Fruit fly (Drosophila melanogaster) whole organism, larva: ENCODE data around the gene Coq4.

Experiments
- noc ChIP-seq: fragments of 200-800 bp; sonication (Bioruptor generic); optimal IDR thresholded peaks from 3 replicates; lab custom pipeline; 2019; ENCODE audit warnings: missing biosample characterization, mild to moderate bottlenecking, missing genetic modification characterization, moderate library complexity

Gene Coq4

DNA sequence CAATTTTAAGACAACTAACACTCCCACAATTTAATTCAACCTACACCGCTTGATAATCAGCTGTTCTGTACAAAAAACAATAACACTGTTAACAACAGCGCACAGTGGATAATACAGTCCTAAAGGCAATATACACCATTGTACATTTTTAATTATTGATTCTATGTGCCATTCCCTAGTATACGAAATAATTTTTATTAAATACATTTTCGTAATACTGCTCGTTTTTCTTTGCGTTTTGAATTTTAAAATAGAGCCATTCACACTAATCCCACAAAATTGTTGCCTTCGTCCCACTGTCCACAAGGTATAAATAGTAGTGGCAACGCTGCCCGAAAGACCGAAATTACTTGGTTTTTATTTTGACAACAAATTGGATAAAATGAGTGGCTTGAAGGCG is at the start of gene Coq4, which contains the start of gene CG32176:
TSS of gene Coq4 (minus strand) at position 67 of the 400 bp plus-strand sequence.
TSS of gene CG32176 (plus strand) at position 314 of the 400 bp plus-strand sequence.
- TF ChIP-seq noc (tag; lab: Kevin White, UChicago), result peak; percentile 94

DNA sequence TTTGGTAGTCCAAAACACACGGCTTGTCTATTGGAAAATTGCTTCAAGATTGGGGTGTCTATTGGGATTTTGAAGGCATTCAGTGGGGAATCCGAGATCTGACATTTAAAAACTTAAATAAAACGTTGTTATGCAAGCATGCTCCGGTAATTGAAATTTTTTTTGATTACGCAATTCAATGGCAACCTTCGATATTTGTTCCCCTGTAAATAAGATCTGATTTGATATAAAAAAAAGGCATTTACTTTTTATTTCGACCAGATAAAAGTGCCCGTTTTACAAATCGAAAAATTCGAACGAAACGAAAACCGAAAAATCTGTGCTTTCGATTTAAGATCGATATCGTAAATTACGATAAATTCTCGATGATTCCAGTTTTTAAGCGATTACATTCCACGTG is 45.4 kb upstream of the Coq4 start, which contains the start of the genes CG13733 and qjt:
TSS of gene CG13733 (minus strand) at position 101 of the 400 bp plus-strand sequence.
TSS of gene qjt (plus strand) at position 271 of the 400 bp plus-strand sequence.
- TF ChIP-seq noc (tag; lab: Kevin White, UChicago), result no peak

DNA sequence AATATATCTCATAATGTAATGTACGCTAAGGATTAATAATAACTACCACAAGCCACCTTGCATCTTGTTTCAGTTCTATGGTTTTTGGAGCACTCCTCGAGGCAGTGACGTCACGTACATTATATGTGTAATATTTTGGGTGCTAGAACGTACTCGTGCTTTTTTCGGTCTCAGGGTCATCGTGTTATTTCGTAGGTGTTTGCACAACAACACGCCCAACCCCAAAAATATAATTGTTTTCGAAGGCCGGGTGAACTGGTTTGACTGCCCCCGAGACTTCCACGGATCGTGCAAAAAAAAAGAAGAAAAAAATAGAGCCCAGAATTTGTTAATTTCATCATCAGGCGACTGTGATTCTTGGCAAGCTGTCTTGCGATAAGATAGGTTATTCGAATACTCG is 43.1 kb upstream of the Coq4 start:
- TF ChIP-seq noc (tag; lab: Kevin White, UChicago), result no peak

DNA sequence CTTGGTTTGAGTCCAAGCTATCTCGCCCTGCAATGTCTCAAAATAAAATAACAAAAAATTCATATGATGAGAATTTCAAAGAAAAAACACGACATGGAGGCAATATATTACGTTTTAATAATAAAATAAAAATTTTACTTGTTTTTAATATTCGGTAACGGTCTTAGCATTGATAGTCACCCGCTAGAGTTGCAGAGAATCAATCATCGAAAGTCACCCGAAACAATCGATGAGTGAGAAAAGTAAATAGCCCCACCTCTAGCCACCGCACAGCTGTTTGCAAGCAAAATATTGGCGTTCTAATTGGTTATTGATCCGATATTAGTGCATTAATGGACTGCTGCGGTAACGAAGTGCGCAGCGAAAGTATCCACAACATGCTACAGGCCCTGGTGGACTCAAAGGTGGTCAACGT is 42.6 kb upstream of the Coq4 start, which contains the start of gene CG34250:
TSS of gene CG34250 (plus strand) at position 244 of the 415 bp plus-strand sequence.
- TF ChIP-seq noc (tag; lab: Kevin White, UChicago), result peak; percentile 59

DNA sequence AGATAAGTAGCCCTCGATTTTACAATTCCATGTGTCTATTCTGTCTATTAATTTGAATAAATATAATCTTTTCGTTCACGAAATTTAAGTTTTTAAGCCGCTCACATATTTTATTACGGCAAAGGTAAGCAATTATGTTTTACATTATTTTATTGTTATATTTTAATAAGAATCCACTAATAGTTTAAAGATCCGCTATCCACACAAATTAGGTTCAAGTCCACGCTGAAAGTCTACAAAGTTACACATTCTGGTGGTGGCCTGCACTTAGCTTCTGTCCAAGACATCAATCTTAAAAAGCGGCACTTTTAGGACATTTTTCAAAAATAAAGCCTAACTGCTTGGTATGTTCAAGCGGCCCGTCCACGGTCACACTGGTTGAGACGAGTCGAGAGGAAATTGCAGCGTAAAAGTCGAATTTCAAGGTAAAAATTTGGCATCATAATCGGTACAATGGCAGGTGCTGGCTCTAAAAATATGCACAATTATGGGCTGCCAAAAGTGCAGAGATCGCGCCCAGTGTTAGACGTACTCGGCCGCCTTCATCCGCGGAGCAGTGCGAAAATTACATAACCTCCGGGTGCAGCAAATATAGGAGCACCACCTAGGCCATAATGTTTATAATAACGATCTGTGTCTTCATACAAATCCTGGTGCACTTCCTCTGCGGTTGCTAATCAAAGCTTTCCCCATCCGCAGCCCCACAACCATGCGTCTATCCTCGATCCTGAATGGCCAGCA is 41.5 kb upstream of the Coq4 start, which contains the start of the genes UQCR-Q and CG46525:
TSS of gene UQCR-Q (plus strand) at position 51 of the 741 bp plus-strand sequence.
TSS of gene CG46525 (plus strand) at position 510 of the 741 bp plus-strand sequence.
- no peak for TF ChIP-seq noc (tag; lab: Kevin White, UChicago)

DNA sequence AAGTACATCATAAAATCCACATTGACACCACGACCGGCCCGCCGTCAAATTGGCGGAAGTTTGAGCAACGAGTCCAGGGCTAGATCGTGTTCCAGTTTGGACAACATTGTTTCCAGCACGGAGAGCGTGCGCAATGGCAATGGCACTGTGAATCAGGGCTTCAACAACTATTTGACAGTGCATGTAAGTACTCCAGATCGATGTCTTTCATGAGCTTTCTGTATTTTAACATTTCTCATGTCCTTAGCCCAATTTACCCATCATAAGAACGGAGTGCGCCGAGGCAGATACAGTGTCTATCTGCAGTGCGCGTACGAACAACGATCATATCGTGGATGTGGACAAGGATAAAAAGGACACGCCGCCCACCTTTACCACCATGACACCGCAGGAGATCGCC is 40.5 kb upstream of the Coq4 start:
- no peak for TF ChIP-seq noc (tag; lab: Kevin White, UChicago)

DNA sequence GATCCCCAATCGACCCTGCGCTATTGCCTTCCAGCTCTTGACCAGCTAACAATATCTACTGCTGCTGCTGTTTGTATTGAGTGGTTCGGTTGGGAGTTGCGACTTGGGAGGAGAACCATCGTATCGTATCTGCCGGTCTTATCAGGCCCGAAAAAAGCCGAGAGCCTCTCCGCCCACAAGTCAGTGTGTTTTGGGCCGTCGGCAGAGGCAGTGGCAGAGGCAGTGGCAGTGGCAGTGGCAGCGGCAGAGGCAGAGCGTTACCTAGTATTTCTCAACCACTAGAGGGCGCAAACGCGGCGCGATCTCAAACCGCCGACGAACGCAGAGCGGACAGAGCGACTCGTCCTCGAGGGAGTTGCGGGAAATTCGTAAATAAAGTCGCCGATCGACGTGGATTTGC is 36.7 kb upstream of the Coq4 start, which contains the start of gene SecCl:
TSS of gene SecCl (plus strand) at position 18 of the 400 bp plus-strand sequence.
- TF ChIP-seq noc (tag; lab: Kevin White, UChicago), result no peak

DNA sequence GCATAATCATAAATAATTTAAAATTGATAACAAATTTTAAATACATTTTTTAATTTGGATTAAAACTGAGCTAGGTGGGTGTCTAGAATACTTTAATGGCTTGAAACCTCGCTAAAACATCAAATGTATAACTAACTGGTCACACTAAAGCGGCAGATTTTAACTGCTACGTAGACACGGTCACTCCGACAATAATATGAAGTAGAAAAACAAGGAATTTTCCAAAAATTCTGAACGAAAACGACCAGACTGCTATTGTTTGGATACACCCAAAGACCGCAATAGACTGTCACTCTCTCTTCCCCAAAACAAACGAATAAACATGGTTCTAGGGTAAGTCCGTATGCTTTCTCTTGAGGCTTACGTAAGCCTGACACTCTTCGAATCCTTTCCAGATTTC is 32.4 kb upstream of the Coq4 start, which contains the start of gene QIL1:
TSS of gene QIL1 (plus strand) at position 142 of the 400 bp plus-strand sequence.
- peak; percentile 23 for TF ChIP-seq noc (tag; lab: Kevin White, UChicago)

DNA sequence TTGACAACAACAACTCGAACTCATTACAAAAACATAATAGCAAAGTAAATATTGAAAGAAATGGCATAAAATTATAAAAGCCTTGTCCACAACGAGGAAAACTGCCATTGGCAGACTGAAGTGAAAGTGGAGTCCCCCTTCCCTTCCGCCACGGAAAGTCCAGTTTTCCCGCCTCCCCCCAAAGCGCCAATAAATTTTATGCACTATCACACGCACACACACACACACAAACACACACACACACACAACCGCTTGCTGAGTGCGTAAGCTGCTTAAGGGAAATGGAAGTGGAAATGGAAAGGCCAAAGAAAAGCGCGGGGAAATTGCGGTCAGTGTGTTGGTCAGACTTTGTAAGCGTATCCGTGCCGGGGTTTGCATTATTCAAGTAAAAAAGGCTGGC is 29.1 kb upstream of the Coq4 start:
- TF ChIP-seq noc (tag; lab: Kevin White, UChicago), result no peak

DNA sequence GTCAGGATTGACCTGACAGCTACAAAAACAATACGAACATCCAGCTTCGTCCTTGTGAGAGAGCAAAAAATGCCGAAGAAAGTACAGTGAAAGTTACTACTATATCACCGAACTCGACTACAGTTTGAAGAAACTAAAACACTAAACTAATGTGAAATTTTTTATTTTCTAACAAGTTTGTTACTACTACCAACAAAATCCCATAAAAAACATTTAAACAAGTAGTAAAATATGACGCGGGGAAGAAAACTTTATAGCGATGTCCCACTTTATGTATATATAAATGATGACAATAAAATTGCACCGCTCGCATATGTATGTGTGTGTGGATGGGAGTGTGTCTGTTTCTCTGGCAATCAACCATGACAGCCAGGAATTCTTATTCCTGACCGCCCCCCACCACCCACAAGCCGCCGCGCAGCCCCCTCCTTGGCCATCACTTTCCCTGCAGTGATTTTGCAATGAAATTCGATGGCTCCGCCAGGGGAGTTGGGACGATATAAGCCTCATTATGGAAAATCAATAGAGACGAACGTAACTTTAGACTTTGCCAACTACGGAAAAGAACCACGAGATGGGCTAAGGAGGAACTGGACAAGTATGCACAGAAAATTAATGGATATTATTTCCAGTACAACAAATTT is 28.1 kb upstream of the Coq4 start:
- TF ChIP-seq noc (tag; lab: Kevin White, UChicago), result no peak

DNA sequence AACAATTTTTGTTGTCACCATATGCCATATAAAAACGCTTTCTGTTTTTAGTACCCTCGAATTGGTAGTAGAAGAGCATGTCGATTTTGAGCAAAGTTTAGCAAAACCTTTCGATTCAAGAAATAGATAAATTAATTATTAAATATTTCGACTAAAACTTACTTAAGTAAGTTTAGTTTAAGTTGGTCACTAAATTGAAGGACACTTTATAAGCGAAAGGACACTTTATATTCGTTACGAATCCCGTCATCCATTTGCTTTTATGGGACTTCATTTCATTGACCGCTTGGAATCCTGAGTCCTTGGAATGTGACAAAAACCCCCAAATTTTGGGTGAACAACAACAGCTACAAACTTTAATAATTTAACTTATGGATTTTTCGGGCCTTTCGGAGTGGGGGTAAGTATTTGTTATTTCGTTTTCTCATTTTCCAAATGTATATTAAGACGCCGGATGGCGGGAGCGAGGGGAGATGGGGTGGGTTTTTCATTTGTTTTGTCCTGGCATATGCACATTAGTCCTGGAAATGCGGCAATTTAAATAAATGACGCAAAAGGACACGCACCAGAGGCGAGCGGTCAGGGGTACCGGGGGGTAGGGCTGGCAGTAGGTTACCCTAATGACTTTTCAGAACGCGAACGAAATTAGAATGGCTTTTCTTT is 25.6 kb upstream of the Coq4 start:
- no peak for TF ChIP-seq noc (tag; lab: Kevin White, UChicago)

DNA sequence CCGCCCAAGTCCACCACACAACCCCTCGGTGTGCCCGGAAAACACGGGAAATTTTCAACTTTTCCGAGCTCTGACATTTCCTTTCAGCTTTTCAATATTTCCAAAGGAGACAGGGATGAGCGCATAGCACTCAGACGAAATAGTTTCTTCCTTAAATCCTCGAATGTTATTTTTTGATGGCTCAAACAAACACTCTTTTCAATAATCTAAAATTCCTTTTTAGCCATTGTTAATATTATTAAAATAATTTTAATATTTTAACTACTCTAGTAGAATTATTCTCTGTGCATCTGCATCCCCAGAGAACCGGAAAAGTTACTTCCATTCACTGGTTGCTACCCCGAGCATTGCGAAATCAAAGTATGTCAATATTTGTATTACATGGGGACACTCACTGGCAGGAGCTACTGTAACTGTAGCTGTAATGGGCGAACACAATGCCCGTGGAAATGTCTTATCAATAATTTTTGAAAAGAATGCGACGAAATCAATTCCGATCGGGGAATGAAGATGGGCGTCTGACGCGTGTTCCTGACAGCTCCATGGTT is 24.3 kb upstream of the Coq4 start:
- TF ChIP-seq noc (tag; lab: Kevin White, UChicago), result no peak

DNA sequence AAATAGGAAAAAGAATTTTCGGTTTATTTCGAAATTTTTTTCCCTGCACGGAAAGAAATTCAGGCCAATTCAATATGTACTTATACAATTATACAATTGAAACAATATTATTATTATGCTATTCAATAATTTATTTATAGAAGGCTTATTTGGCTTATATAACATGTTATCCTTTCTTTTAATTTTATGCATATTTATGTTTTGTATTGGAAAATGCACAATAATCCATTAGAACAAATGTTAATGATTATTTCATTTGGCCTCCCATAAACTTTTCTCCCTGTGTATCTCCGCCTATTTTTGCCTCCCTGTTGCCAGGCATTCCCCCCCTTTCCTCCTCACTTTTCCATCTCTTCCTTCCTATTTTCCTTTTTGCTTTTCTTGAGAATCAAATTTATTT is 14.5 kb upstream of the Coq4 start:
- TF ChIP-seq noc (tag; lab: Kevin White, UChicago), result no peak

DNA sequence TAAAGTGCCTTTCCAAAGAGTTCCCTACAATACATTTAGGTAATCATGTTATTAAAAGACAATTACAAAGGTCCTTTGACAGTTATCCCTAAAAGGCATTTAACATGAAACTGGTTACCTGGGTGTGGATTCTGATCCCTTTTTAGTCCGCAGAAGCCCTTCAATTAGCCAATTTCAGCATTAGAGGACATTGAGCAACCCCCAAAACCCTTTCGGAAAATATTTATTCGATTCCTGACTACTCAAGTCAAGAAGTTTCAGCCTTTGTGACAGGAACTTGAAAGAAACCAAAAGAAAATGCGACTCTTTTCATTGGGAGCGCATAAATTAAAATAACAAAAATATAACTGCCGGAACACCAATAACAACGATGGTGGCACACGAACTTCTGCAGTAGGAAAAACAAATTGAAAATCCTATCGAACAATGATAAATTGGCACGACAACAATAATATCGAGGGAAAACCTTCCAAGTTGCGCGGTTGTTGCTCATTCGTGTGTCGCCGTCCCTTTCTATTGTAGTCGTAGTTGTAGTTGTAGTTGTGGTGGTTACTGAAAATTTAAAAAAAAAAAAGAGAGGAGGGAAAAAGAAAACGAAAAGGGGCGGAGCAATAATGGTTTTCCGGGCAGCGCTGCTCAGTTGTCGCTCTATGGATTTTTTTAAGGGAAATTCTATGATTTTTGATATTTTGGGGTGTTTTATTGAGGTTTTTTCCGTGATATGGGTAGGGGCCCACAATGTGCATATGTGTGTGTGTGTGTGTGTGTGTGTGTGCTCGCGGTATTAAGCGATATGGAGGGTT is 12.4 kb upstream of the Coq4 start:
- TF ChIP-seq noc (tag; lab: Kevin White, UChicago), result no peak

DNA sequence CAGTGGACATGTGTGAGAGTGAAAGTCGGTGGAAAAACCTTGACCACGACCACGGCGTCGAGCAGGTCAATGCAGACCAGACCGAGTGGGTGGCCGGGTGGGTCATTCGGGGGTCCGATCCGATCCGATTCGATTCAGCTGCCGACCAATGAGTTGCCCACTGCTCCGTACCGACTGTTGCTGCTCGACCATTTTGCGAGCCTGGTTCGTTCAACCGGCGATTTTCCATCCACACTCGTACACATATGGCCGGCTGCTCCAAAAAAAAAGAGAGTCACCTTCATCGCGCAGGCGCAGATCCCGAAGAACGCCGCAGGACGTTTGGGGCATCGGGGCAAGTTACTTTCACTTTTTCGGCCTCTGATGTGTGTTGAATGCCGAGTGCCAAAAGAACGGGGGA is 11.1 kb upstream of the Coq4 start:
- TF ChIP-seq noc (tag; lab: Kevin White, UChicago), result no peak
